Fruit fly (Drosophila melanogaster): ENCODE results near the gene Grx3.
A peak's percentile ranks its signal among the peaks of the same experiment; 100 is the strongest.

Gene Grx3

DNA sequence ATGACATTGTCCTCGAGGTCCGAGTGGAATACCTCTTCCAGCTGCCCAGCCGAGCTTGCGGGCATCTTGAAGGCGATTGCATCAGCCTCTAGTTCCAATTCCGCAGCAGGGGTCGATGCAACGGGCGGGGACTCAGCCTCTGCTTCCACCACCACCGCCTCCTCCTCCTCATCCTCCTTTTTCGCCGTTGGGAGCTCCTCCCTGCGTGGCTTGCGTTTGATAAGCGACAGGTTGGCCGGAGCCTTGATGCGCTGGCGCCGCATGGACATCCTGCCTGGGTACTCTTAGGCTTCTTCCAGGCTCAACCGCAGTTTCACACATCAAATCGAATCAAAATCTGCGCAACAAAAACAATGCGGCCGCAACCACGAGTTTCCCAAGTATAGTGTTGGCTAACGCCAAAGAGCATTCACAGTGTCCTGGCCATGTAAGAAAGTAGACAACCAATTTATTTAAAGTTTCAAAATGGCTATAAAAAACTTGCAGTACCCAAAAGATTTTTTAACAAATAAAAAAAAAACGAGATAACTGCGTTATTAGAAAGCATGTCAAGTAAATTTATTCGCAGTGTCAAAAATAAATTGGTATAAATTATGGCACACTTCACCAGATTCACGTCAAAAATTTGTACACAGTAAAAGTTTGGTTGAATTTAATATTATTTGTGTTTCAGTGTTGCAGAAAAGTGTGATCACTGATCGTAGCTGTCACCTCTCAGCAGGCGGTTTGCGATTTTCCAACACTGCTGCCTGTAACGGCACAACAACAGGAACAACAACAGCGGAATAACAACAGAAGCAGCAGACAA lies 7.4 kb downstream of the Grx3 start, which contains the start of the genes Bdp1 and CG6565 (continued):
- TF ChIP-seq ham (GFP tag; IDR thresholded peaks at IDR 0.05) (peak; percentile 81), CG9876 (GFP tag; optimal IDR thresholded peaks at IDR 0.05) (peak; percentile 97), CG2116 (GFP tag; optimal IDR thresholded peaks at IDR 0.05) (peak; percentile 87), CG32532 (GFP tag; IDR thresholded peaks at IDR 0.05) (peak; percentile 95), CG9437 (GFP tag; optimal IDR thresholded peaks at IDR 0.05) (peak; percentile 94), CG4820 (GFP tag; optimal IDR thresholded peaks at IDR 0.05) (peak; percentile 97), Hmr (GFP tag; optimal IDR thresholded peaks at IDR 0.05) (peak; percentile 97), Ptx1 (GFP tag; IDR thresholded peaks at IDR 0.05) (peak; percentile 98), kah (GFP tag; optimal IDR thresholded peaks at IDR 0.05) (peak; percentile 79), p53 (GFP tag; optimal IDR thresholded peaks at IDR 0.05) (peak; percentile 93), zfh2 (GFP tag; optimal IDR thresholded peaks at IDR 0.05) (peak; percentile 99), CG31388 (GFP tag; optimal IDR thresholded peaks at IDR 0.05) (peak; percentile 95), aop (GFP tag; IDR thresholded peaks at IDR 0.05) (no peak), kay (GFP tag; optimal IDR thresholded peaks at IDR 0.05) (peak; percentile 95), ase (GFP tag; IDR thresholded peaks at IDR 0.05) (peak; percentile 94), br (optimal IDR thresholded peaks at IDR 0.05) (no peak), CG12299 (tag; optimal IDR thresholded peaks at IDR 0.05) (peak; percentile 92), CG17912 (GFP tag; optimal IDR thresholded peaks at IDR 0.05) (peak; percentile 58), TFAM (GFP tag; optimal IDR thresholded peaks at IDR 0.05) (peak; percentile 75), CG2875 (GFP tag; optimal IDR thresholded peaks at IDR 0.05) (peak; percentile 93), dm (GFP tag; optimal IDR thresholded peaks at IDR 0.05) (peak; percentile 99), Ssrp (tag; optimal IDR thresholded peaks at IDR 0.05) (peak; percentile 98), CG33557 (GFP tag; optimal IDR thresholded peaks at IDR 0.05) (peak; percentile 96), tup (GFP tag; optimal IDR thresholded peaks at IDR 0.05) (peak; percentile 94), lov (optimal IDR thresholded peaks at IDR 0.05) (no peak), lov (GFP tag; IDR thresholded peaks at IDR 0.05) (peak; percentile 85; the same call in 2 of the 3 replicates), ci (GFP tag; IDR thresholded peaks at IDR 0.05) (peak; percentile 86), tio (GFP tag; optimal IDR thresholded peaks at IDR 0.05) (peak; percentile 99), dimm (GFP tag; IDR thresholded peaks at IDR 0.05) (peak; percentile 82), hb (GFP tag; IDR thresholded peaks at IDR 0.05; ENCODE audit: partially characterized antibody) (no peak), jigr1 (GFP tag; IDR thresholded peaks at IDR 0.05) (peak; percentile 96), yki (optimal IDR thresholded peaks at IDR 0.05) (no peak), CG10462 (GFP tag; optimal IDR thresholded peaks at IDR 0.05) (peak; percentile 98), CG10543 (GFP tag; optimal IDR thresholded peaks at IDR 0.05) (peak; percentile 98), lmd (GFP tag; IDR thresholded peaks at IDR 0.05) (peak; percentile 98), Sox102F (GFP tag; optimal IDR thresholded peaks at IDR 0.05) (peak; percentile 98), CG10321 (GFP tag; IDR thresholded peaks at IDR 0.05) (peak; percentile 58; the same call in 1 of the 2 replicates), CG8924 (tag; optimal IDR thresholded peaks at IDR 0.05) (peak; percentile 95), Mrtf (GFP tag; IDR thresholded peaks at IDR 0.05) (peak; percentile 92), CG9215 (GFP tag; IDR thresholded peaks at IDR 0.05) (peak; percentile 97), al (GFP tag; IDR thresholded peaks at IDR 0.05) (peak; percentile 96), dmrt99B (tag; optimal IDR thresholded peaks at IDR 0.05) (peak; percentile 95), stwl (tag; optimal IDR thresholded peaks at IDR 0.05) (peak; percentile 86), lbe (GFP tag; optimal IDR thresholded peaks at IDR 0.05) (peak; percentile 91), Dip3 (GFP tag; optimal IDR thresholded peaks at IDR 0.05) (peak; percentile 99), CG9817 (tag; optimal IDR thresholded peaks at IDR 0.05) (peak; percentile 97), Hsf (GFP tag; optimal IDR thresholded peaks at IDR 0.05) (peak; percentile 99), CG7745 (tag; optimal IDR thresholded peaks at IDR 0.05) (no peak), CG18011 (GFP tag; optimal IDR thresholded peaks at IDR 0.05) (peak; percentile 89), cas (GFP tag; IDR thresholded peaks at IDR 0.05) (peak; percentile 89), sisA (GFP tag; IDR thresholded peaks at IDR 0.05) (peak; percentile 97)
